Fruit fly (Drosophila melanogaster): Measurements from ENCODE around the gene CG42342.

The CG42342 gene

dm6 chr3R:16485487-16486233 lies 16.9 kb upstream of the CG42342 start:
- no peak for TF ChIP-seq CTCF (optimal IDR thresholded peaks at IDR 0.05)
- TF ChIP-seq CG8478 (optimal IDR thresholded peaks at IDR 0.05), result no peak

dm6 chr3R:16495322-16495721 lies 7.2 kb upstream of the CG42342 start, which contains the start of gene Cad89D:
TSS of gene Cad89D (minus strand) at chr3R:16495422.
- TF ChIP-seq CG8478 (optimal IDR thresholded peaks at IDR 0.05), result no peak
- no peak for TF ChIP-seq CTCF (optimal IDR thresholded peaks at IDR 0.05)

dm6 chr3R:16496209-16496608 lies 6.4 kb upstream of the CG42342 start:
- no peak for TF ChIP-seq CTCF (optimal IDR thresholded peaks at IDR 0.05)

dm6 chr3R:16497379-16497778 lies 5.2 kb upstream of the CG42342 start:
- TF ChIP-seq CG8478 (optimal IDR thresholded peaks at IDR 0.05) (no peak), CTCF (optimal IDR thresholded peaks at IDR 0.05) (peak; percentile 91 to 96)

dm6 chr3R:16498859-16499258 lies 3.7 kb upstream of the CG42342 start, which contains the start of gene Gr89a:
TSS of gene Gr89a (minus strand) at chr3R:16498959.
- TF ChIP-seq CTCF (optimal IDR thresholded peaks at IDR 0.05), result no peak
- no peak for TF ChIP-seq CG8478 (optimal IDR thresholded peaks at IDR 0.05)

- TF ChIP-seq CTCF (optimal IDR thresholded peaks at IDR 0.05) (no peak), CG8478 (optimal IDR thresholded peaks at IDR 0.05) (no peak)
Measured at dm6 chr3R:16500919-16501851, 1.4 kb upstream of the CG42342 start, which contains the start of gene Decay. TSS of gene Decay (minus strand) at chr3R:16501050.

dm6 chr3R:16504541-16504940 lies 2.0 kb downstream of the CG42342 start:
- TF ChIP-seq CG8478 (optimal IDR thresholded peaks at IDR 0.05), result no peak
- no peak for TF ChIP-seq CTCF (optimal IDR thresholded peaks at IDR 0.05)

- TF ChIP-seq CG8478 (optimal IDR thresholded peaks at IDR 0.05) (no peak), CTCF (optimal IDR thresholded peaks at IDR 0.05) (no peak)
Measured at dm6 chr3R:16507706-16508105, 5.1 kb downstream of the CG42342 start.

- TF ChIP-seq CG8478 (optimal IDR thresholded peaks at IDR 0.05) (no peak), CTCF (optimal IDR thresholded peaks at IDR 0.05) (no peak)
Measured at dm6 chr3R:16510128-16510527, 7.6 kb downstream of the CG42342 start.

- TF ChIP-seq CTCF (optimal IDR thresholded peaks at IDR 0.05), result no peak
- no peak for TF ChIP-seq CG8478 (optimal IDR thresholded peaks at IDR 0.05)
Measured at dm6 chr3R:16518150-16518662, 15.6 kb downstream of the CG42342 start.

- TF ChIP-seq CTCF (optimal IDR thresholded peaks at IDR 0.05) (no peak), CG8478 (optimal IDR thresholded peaks at IDR 0.05) (no peak)
Measured at dm6 chr3R:16523395-16523794, 20.8 kb downstream of the CG42342 start.

dm6 chr3R:16524178-16524577 lies 21.6 kb downstream of the CG42342 start:
- TF ChIP-seq CG8478 (optimal IDR thresholded peaks at IDR 0.05) (no peak), CTCF (optimal IDR thresholded peaks at IDR 0.05) (no peak)

dm6 chr3R:16524593-16525111 lies 22.1 kb downstream of the CG42342 start:
- TF ChIP-seq CTCF (optimal IDR thresholded peaks at IDR 0.05) (no peak), CG8478 (optimal IDR thresholded peaks at IDR 0.05) (no peak)

dm6 chr3R:16525555-16525954 lies 23.0 kb downstream of the CG42342 start:
- TF ChIP-seq CTCF (optimal IDR thresholded peaks at IDR 0.05) (no peak), CG8478 (optimal IDR thresholded peaks at IDR 0.05) (no peak)

- TF ChIP-seq CG8478 (optimal IDR thresholded peaks at IDR 0.05) (no peak), CTCF (optimal IDR thresholded peaks at IDR 0.05) (no peak)
Measured at dm6 chr3R:16526256-16526655, 23.7 kb downstream of the CG42342 start.
